Worm (Caenorhabditis elegans) whole organism, L4 larva: ENCODE results near the gene mth-2.

Experiments used
- ctbp-1 ChIP-seq: fragments of 200-800 bp; sonication (Bioruptor generic); IDR thresholded peaks from 2 replicates; pipeline ENCODE4 v1.3.6; 2022; ENCODE audit warnings: missing genetic modification reagents, missing genetic modification characterization, missing compliant biosample characterization
- egl-27 ChIP-seq: sonication (generic microtip); optimal IDR thresholded peaks from 3 replicates; lab custom pipeline; 2017; ENCODE audit warnings: missing biosample characterization, missing genetic modification reagents, missing genetic modification characterization
- lin-15B ChIP-seq: fragments of 150-350 bp; sonication (generic microtip); optimal IDR thresholded peaks from 3 replicates; lab custom pipeline; 2014; ENCODE audit warnings: missing biosample characterization, missing genetic modification characterization
- madf-9 ChIP-seq: fragments of 200-800 bp; sonication (Bioruptor generic); conservative IDR thresholded peaks from 2 replicates; pipeline ENCODE4 v1.3.6; 2022; ENCODE audit warnings: missing genetic modification reagents, missing genetic modification characterization, missing compliant biosample characterization
- skn-1 ChIP-seq: fragments of 150-350 bp; optimal IDR thresholded peaks from 2 replicates; lab custom pipeline; 2014; ENCODE audit warnings: missing biosample characterization, missing genetic modification characterization

DNA sequence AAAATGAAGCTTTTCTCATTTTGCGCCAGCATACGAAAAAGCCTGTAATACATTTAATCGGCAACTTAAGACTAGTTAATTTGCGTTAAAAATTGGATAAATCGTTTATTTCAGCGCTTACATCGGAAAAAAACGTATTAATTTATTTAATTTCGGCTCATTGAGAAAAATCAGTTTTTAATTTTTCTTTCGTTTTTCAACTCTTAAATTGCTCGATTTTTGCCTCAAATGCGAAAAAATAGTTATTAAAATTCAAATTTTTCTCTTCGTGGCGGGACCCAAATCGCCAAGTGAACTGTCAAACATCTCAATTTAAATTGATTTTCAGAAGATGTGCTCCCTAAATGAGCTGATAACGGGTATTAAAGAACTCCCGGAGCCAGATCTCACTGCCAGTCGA is 28.9 kb upstream of the mth-2 start, which contains the start of gene C16A11.5:
- TF ChIP-seq lin-15B (tag; lab: Kevin White, UChicago) = no peak
- TF ChIP-seq madf-9 (GFP tag; lab: Robert Waterston, UW) = no peak
- TF ChIP-seq egl-27 (tag; lab: Kevin White, UChicago) = no peak
- no peak for TF ChIP-seq skn-1
- no peak for TF ChIP-seq ctbp-1
